Fruit fly (Drosophila melanogaster): ENCODE results near the gene CG13362.

dm6 chrX:792923-793322 is 41.8 kb upstream of the CG13362 start, which contains the start of gene CG16989:
- no peak for TF ChIP-seq CG4318 (GFP tag; optimal IDR thresholded peaks at IDR 0.05)
- TF ChIP-seq CG6276 (GFP tag; optimal IDR thresholded peaks at IDR 0.05): no peak
- no peak for TF ChIP-seq svp (GFP tag)
- no peak for TF ChIP-seq CG9139 (GFP tag; optimal IDR thresholded peaks at IDR 0.05)
- TF ChIP-seq Ets21C (GFP tag; optimal IDR thresholded peaks at IDR 0.05): no peak
